Fruit fly (Drosophila melanogaster) whole organism, embryonic: Measurements from ENCODE around the gene CG43051.
A peak's percentile ranks its signal among the peaks of the same experiment; 100 is the strongest.

Source experiments
- Adf1 ChIP-seq: fragments of 200-800 bp; sonication (Bioruptor generic); IDR thresholded peaks from 2 replicates; pipeline ENCODE4 v1.3.6; 2022; ENCODE audit warnings: missing biosample characterization, missing genetic modification characterization
- CG10543 ChIP-seq: fragments of 200-800 bp; sonication (Bioruptor generic); optimal IDR thresholded peaks from 3 replicates; lab custom pipeline; 2017; ENCODE audit warnings: missing biosample characterization, mild to moderate bottlenecking, missing genetic modification characterization, moderate library complexity
- CG11723 ChIP-seq: fragments of 200-800 bp; sonication (Bioruptor generic); optimal IDR thresholded peaks from 2 replicates; lab custom pipeline; 2017; ENCODE audit warnings: missing biosample characterization, mild to moderate bottlenecking, missing genetic modification characterization
- CG12769 ChIP-seq: fragments of 200-800 bp; sonication (Bioruptor generic); optimal IDR thresholded peaks from 2 replicates; lab custom pipeline; 2019; ENCODE audit warnings: missing biosample characterization, mild to moderate bottlenecking, missing genetic modification characterization, moderate library complexity
- CG13894 ChIP-seq: fragments of 200-800 bp; sonication (Bioruptor generic); optimal IDR thresholded peaks from 3 replicates; lab custom pipeline; 2018; ENCODE audit warnings: missing biosample characterization, mild to moderate bottlenecking, missing genetic modification characterization, moderate library complexity
- CG15269 ChIP-seq: fragments of 200-800 bp; sonication (Bioruptor generic); optimal IDR thresholded peaks from 2 replicates; lab custom pipeline; 2018; ENCODE audit warnings: missing biosample characterization, mild to moderate bottlenecking, missing genetic modification characterization, moderate library complexity
- CG15514 ChIP-seq: fragments of 200-800 bp; sonication (Bioruptor generic); optimal IDR thresholded peaks from 3 replicates; lab custom pipeline; 2017; ENCODE audit warnings: missing biosample characterization, missing genetic modification characterization, mild to moderate bottlenecking, moderate library complexity, missing genetic modification reagents
- CG16815 ChIP-seq: fragments of 200-800 bp; sonication (Bioruptor generic); optimal IDR thresholded peaks from 3 replicates; lab custom pipeline; 2017; ENCODE audit warnings: missing biosample characterization, mild to moderate bottlenecking, missing genetic modification characterization
- CG16863 ChIP-seq: fragments of 200-800 bp; sonication (Bioruptor generic); optimal IDR thresholded peaks from 3 replicates; lab custom pipeline; 2016; ENCODE audit warnings: missing biosample characterization, missing genetic modification characterization
- CG17385 ChIP-seq: fragments of 200-800 bp; sonication (Bioruptor generic); optimal IDR thresholded peaks from 3 replicates; lab custom pipeline; 2018; ENCODE audit warnings: missing biosample characterization, mild to moderate bottlenecking, missing genetic modification characterization
- CG2199 ChIP-seq: fragments of 200-800 bp; sonication (Bioruptor generic); IDR thresholded peaks from 3 replicates; pipeline ENCODE4 v1.3.6; 2022; ENCODE audit warnings: missing biosample characterization, missing genetic modification characterization
- CG2678 ChIP-seq: fragments of 200-800 bp; sonication (Bioruptor generic); optimal IDR thresholded peaks from 3 replicates; lab custom pipeline; 2019; ENCODE audit warnings: missing biosample characterization, mild to moderate bottlenecking, missing genetic modification characterization, moderate library complexity
- CG31388 ChIP-seq: fragments of 200-800 bp; sonication (Bioruptor generic); optimal IDR thresholded peaks from 2 replicates; lab custom pipeline; 2016; ENCODE audit warnings: missing biosample characterization, missing genetic modification characterization
- CG33557 ChIP-seq: fragments of 200-800 bp; sonication (Bioruptor generic); optimal IDR thresholded peaks from 2 replicates; lab custom pipeline; 2019; ENCODE audit warnings: missing biosample characterization, mild to moderate bottlenecking, missing genetic modification characterization, moderate library complexity
- CG4820 ChIP-seq: fragments of 200-800 bp; sonication (Bioruptor generic); optimal IDR thresholded peaks from 3 replicates; lab custom pipeline; 2016; ENCODE audit warnings: missing biosample characterization, missing genetic modification characterization
- CG5245 ChIP-seq: fragments of 200-800 bp; sonication (Bioruptor generic); optimal IDR thresholded peaks from 3 replicates; lab custom pipeline; 2016; ENCODE audit warnings: missing biosample characterization, missing genetic modification characterization
- CG6765 ChIP-seq: fragments of 200-800 bp; sonication (Bioruptor generic); optimal IDR thresholded peaks from 3 replicates; lab custom pipeline; 2017; ENCODE audit warnings: missing biosample characterization, mild to moderate bottlenecking, missing genetic modification characterization
- CG8290 ChIP-seq, 3 experiments: fragments of 200-800 bp; sonication (Bioruptor generic); optimal IDR thresholded peaks; 2 replicates each; lab custom pipeline; 2016 to 2019; ENCODE audit warnings: missing biosample characterization in 3 of 3, missing genetic modification characterization in 3 of 3, mild to moderate bottlenecking in 2 of 3, moderate library complexity in 1 of 3
- CG8924 ChIP-seq: fragments of 200-800 bp; optimal IDR thresholded peaks from 3 replicates; lab custom pipeline; 2019; ENCODE audit warnings: missing biosample characterization, mild to moderate bottlenecking, missing genetic modification characterization, moderate library complexity
- CHES-1-like ChIP-seq: fragments of 200-800 bp; sonication (Bioruptor generic); optimal IDR thresholded peaks from 2 replicates; lab custom pipeline; 2016; ENCODE audit warnings: missing biosample characterization, missing genetic modification characterization
- CkIIα-i1 ChIP-seq: fragments of 200-800 bp; sonication (Bioruptor generic); IDR thresholded peaks from 2 replicates; pipeline ENCODE4 v1.3.6; 2022; ENCODE audit warnings: missing biosample characterization, missing genetic modification characterization
- Deaf1 ChIP-seq: fragments of 200-800 bp; optimal IDR thresholded peaks from 3 replicates; lab custom pipeline; 2019; ENCODE audit warnings: missing biosample characterization, mild to moderate bottlenecking, missing genetic modification characterization, moderate library complexity
- E2f2 ChIP-seq: fragments of 200-800 bp; sonication (Bioruptor generic); IDR thresholded peaks from 2 replicates; pipeline ENCODE4 v1.3.6; 2022; ENCODE audit warnings: missing biosample characterization, missing genetic modification characterization
- Eip74EF ChIP-seq, 2 experiments: fragments of 200-800 bp in 1 of 2; fragments of >200 bp in 1 of 2; sonication (Bioruptor generic) in 1 of 2; optimal IDR thresholded peaks; 2 replicates each; lab custom pipeline; 2017 to 2019; ENCODE audit warnings: missing biosample characterization in 2 of 2, missing genetic modification characterization in 2 of 2, mild to moderate bottlenecking in 1 of 2, moderate library complexity in 1 of 2
- Ets65A ChIP-seq: fragments of 200-800 bp; sonication (Bioruptor generic); peaks from one replicate; lab custom pipeline; 2016; ENCODE audit warnings: missing biosample characterization, missing genetic modification characterization
- HLH3B ChIP-seq: fragments of 200-800 bp; sonication (Bioruptor generic); IDR thresholded peaks from 2 replicates; pipeline ENCODE4 v1.3.6; 2022; ENCODE audit warnings: missing biosample characterization, missing genetic modification characterization
- Jarid2 ChIP-seq: fragments of 200-800 bp; sonication (Bioruptor generic); optimal IDR thresholded peaks from 3 replicates; lab custom pipeline; 2017; ENCODE audit warnings: mild to moderate bottlenecking, missing biosample characterization, missing genetic modification reagents, missing genetic modification characterization
- Lhr ChIP-seq: fragments of 200-800 bp; sonication (Bioruptor generic); optimal IDR thresholded peaks from 3 replicates; lab custom pipeline; 2017; ENCODE audit warnings: mild to moderate bottlenecking, missing biosample characterization, missing genetic modification reagents, missing genetic modification characterization
- Myb ChIP-seq: fragments of 200-800 bp; sonication (Bioruptor generic); optimal IDR thresholded peaks from 2 replicates; lab custom pipeline; 2016; ENCODE audit warnings: missing biosample characterization, missing genetic modification characterization
- Pdp1 ChIP-seq, 2 experiments: fragments of 200-800 bp; sonication (Bioruptor generic); optimal IDR thresholded peaks; 3 replicates each; lab custom pipeline; 2016; ENCODE audit warnings: missing biosample characterization in 2 of 2, missing genetic modification characterization in 2 of 2, mild to moderate bottlenecking in 1 of 2, moderate library complexity in 1 of 2
- aop ChIP-seq: fragments of 200-800 bp; sonication (Bioruptor generic); IDR thresholded peaks from 2 replicates; pipeline ENCODE4 v1.3.6; 2022; ENCODE audit warnings: missing biosample characterization, missing genetic modification characterization
- ara ChIP-seq: fragments of 200-800 bp; sonication (Bioruptor generic); IDR thresholded peaks from 2 replicates; pipeline ENCODE4 v1.3.6; 2022; ENCODE audit warnings: missing biosample characterization, missing genetic modification characterization
- chinmo ChIP-seq: fragments of 200-800 bp; sonication (Bioruptor generic); IDR thresholded peaks from 4 replicates; pipeline ENCODE4 v1.3.6; 2022; ENCODE audit warnings: missing biosample characterization, missing genetic modification characterization; ENCODE audit not compliant: partially characterized antibody
- ci ChIP-seq: fragments of 200-800 bp; sonication (Bioruptor generic); IDR thresholded peaks from 3 replicates; pipeline ENCODE4 v1.3.6; 2022; ENCODE audit warnings: missing biosample characterization, missing genetic modification characterization
- danr ChIP-seq: fragments of 200-800 bp; sonication (Bioruptor generic); IDR thresholded peaks from 2 replicates; pipeline ENCODE4 v1.3.6; 2022; ENCODE audit warnings: missing biosample characterization, missing genetic modification characterization
- esg ChIP-seq: fragments of 200-800 bp; sonication (Bioruptor generic); conservative IDR thresholded peaks from 2 replicates; pipeline ENCODE4 v1.3.6; 2022; ENCODE audit warnings: missing biosample characterization, missing genetic modification characterization
- exex ChIP-seq: fragments of 200-800 bp; sonication (Bioruptor generic); optimal IDR thresholded peaks from 4 replicates; lab custom pipeline; 2018; ENCODE audit warnings: missing biosample characterization, mild to moderate bottlenecking, missing genetic modification characterization, moderate library complexity
- ftz-f1 ChIP-seq: fragments of 200-800 bp; sonication (Bioruptor generic); optimal IDR thresholded peaks from 2 replicates; lab custom pipeline; 2016; ENCODE audit warnings: missing biosample characterization, missing genetic modification characterization
- hbn ChIP-seq: fragments of 200-800 bp; sonication (Bioruptor generic); IDR thresholded peaks from 2 replicates; pipeline ENCODE4 v1.3.6; 2022; ENCODE audit warnings: missing biosample characterization, missing genetic modification characterization; ENCODE audit not compliant: partially characterized antibody
- lilli ChIP-seq: fragments of 200-800 bp; sonication (Bioruptor generic); optimal IDR thresholded peaks from 3 replicates; lab custom pipeline; 2016; ENCODE audit warnings: missing biosample characterization, missing genetic modification characterization
- mirr ChIP-seq: fragments of 200-800 bp; sonication (Bioruptor generic); optimal IDR thresholded peaks from 3 replicates; lab custom pipeline; 2018; ENCODE audit warnings: missing biosample characterization, mild to moderate bottlenecking, missing genetic modification characterization
- otp ChIP-seq: fragments of 200-800 bp; sonication (Bioruptor generic); IDR thresholded peaks from 3 replicates; pipeline ENCODE4, ENCODE4 v1.3.6; 2022; ENCODE audit warnings: missing biosample characterization, missing genetic modification characterization
- p53 ChIP-seq: fragments of 200-800 bp; sonication (Bioruptor generic); optimal IDR thresholded peaks from 2 replicates; lab custom pipeline; 2016; ENCODE audit warnings: missing biosample characterization, missing genetic modification characterization
- sd ChIP-seq: fragments of 200-800 bp; sonication (Bioruptor generic); optimal IDR thresholded peaks from 3 replicates; lab custom pipeline; 2018; ENCODE audit warnings: missing biosample characterization, mild to moderate bottlenecking, missing genetic modification characterization, moderate library complexity
- seq ChIP-seq: fragments of 200-800 bp; sonication (Bioruptor generic); IDR thresholded peaks from 2 replicates; pipeline ENCODE4 v1.3.6; 2022; ENCODE audit warnings: missing biosample characterization, missing genetic modification characterization
- slou ChIP-seq: fragments of 200-800 bp; sonication (Bioruptor generic); optimal IDR thresholded peaks from 3 replicates; lab custom pipeline; 2016; ENCODE audit warnings: missing biosample characterization, missing genetic modification characterization
- so ChIP-seq: fragments of 200-800 bp; sonication (Bioruptor generic); IDR thresholded peaks from 3 replicates; pipeline ENCODE4 v1.3.6; 2022; ENCODE audit warnings: missing biosample characterization, missing genetic modification characterization
- wek ChIP-seq: fragments of 200-800 bp; sonication (Bioruptor generic); optimal IDR thresholded peaks from 3 replicates; lab custom pipeline; 2018; ENCODE audit warnings: missing biosample characterization, mild to moderate bottlenecking, missing genetic modification characterization, moderate library complexity

Gene CG43051

dm6 chr2L:12493101-12493770 lies 14.5 kb upstream of the CG43051 start (continued):
- TF ChIP-seq CG33557 (GFP tag; lab: Kevin White, UChicago) (no peak), CG15269 (tag; lab: Kevin White, UChicago) (peak; percentile 22), wek (GFP tag; lab: Kevin White, UChicago) (peak; percentile 11), CG16863 (GFP tag; lab: Kevin White, UChicago) (no peak), so (GFP tag; lab: Robert Waterston, UW) (0 out of 3 replicates have a peak, but pooled peaks have one; percentile 41), sd (tag; lab: Kevin White, UChicago) (peak; percentile 80), CG31388 (GFP tag; lab: Kevin White, UChicago) (no peak), ftz-f1 (GFP tag; lab: Kevin White, UChicago) (peak; percentile 39), CG10543 (peak; percentile 67), CG16815 (GFP tag; lab: Kevin White, UChicago) (no peak), CG6765 (GFP tag; lab: Kevin White, UChicago) (peak; percentile 25), CG8290 (GFP tag; optimal IDR thresholded peaks at IDR 0.05; lab: Kevin White, UChicago) (no peak), CG8290 (tag; optimal IDR thresholded peaks at IDR 0.05; lab: Kevin White, UChicago) (peak in 1 of 2 experiments; percentile 16), CG4820 (GFP tag; lab: Kevin White, UChicago) (no peak), CkIIα-i1 (no peak), ci (GFP tag; lab: Robert Waterston, UW) (peak; percentile 39; the same call in 1 of the 3 replicates), CG13894 (tag; lab: Kevin White, UChicago) (peak; percentile 31), CG15514 (GFP tag; lab: Kevin White, UChicago) (peak; percentile 23), Lhr (GFP tag; lab: Kevin White, UChicago) (no peak), CG2199 (peak; percentile 88), E2f2 (0 out of 2 replicates have a peak, but pooled peaks have one; percentile 8), Pdp1 (GFP tag; optimal IDR thresholded peaks at IDR 0.05; lab: Kevin White, UChicago) (peak in 1 of 2 experiments; percentile 40), Jarid2 (peak; percentile 7), lilli (peak; percentile 1), CG12769 (tag; lab: Kevin White, UChicago) (peak; percentile 60), CG2678 (tag; lab: Kevin White, UChicago) (no peak), CHES-1-like (GFP tag; lab: Kevin White, UChicago) (peak; percentile 25), danr (GFP tag; lab: Robert Waterston, UW) (no peak), esg (GFP tag; lab: Robert Waterston, UW) (no peak), seq (GFP tag; lab: Robert Waterston, UW) (0 out of 2 replicates have a peak, but pooled peaks have one; percentile 12), aop (no peak), CG8924 (tag; lab: Kevin White, UChicago) (peak; percentile 92), Deaf1 (peak; percentile 93), Adf1 (GFP tag; lab: Robert Waterston, UW) (peak; percentile 79), mirr (GFP tag; lab: Kevin White, UChicago) (peak; percentile 74), chinmo (GFP tag; lab: Robert Waterston, UW) (0 out of 4 replicates have a peak, but pooled peaks have one; percentile 67), CG11723 (no peak), p53 (GFP tag; lab: Kevin White, UChicago) (no peak), hbn (no peak), Ets65A (GFP tag; lab: Kevin White, UChicago) (peak; percentile 53), slou (GFP tag; lab: Kevin White, UChicago) (no peak), ara (GFP tag; lab: Robert Waterston, UW) (no peak), CG5245 (no peak), otp (GFP tag; lab: Robert Waterston, UW) (peak; percentile 54; the same call in 1 of the 3 replicates), Myb (no peak), exex (peak; percentile 3), HLH3B (GFP tag; lab: Robert Waterston, UW) (0 out of 2 replicates have a peak, but pooled peaks have one; percentile 12), Eip74EF (GFP tag; optimal IDR thresholded peaks at IDR 0.05; lab: Kevin White, UChicago) (no peak), CG17385 (GFP tag; lab: Kevin White, UChicago) (peak; percentile 33)
